Worm (Caenorhabditis elegans) whole organism, mixed stage, embryonic: ENCODE results near the gene dnj-15.

Experiments
- ceh-39 ChIP-seq: fragments of 150-350 bp; optimal IDR thresholded peaks from 2 replicates; lab custom pipeline; 2014; ENCODE audit warnings: missing biosample characterization, missing genetic modification characterization
- drap-1 ChIP-seq: fragments of 200-800 bp; sonication (Bioruptor generic); optimal IDR thresholded peaks from 3 replicates; lab custom pipeline; 2018; ENCODE audit warnings: mild to moderate bottlenecking, missing genetic modification characterization, missing compliant biosample characterization
- snpc-4 ChIP-seq: fragments of 150-350 bp; optimal IDR thresholded peaks from 2 replicates; lab custom pipeline; 2014; ENCODE audit warnings: missing biosample characterization, missing genetic modification characterization
- unc-62 ChIP-seq: fragments of 150-350 bp; optimal IDR thresholded peaks from 2 replicates; lab custom pipeline; 2014; ENCODE audit warnings: missing biosample characterization, missing genetic modification reagents, missing genetic modification characterization

ce11 chrIV:4215349-4215748 is 39.2 kb downstream of the dnj-15 start:
- TF ChIP-seq drap-1 (GFP tag; lab: Kevin White, UChicago) (no peak), unc-62 (peak; percentile 70), snpc-4 (no peak), ceh-39 (tag; lab: Kevin White, UChicago) (no peak)
